ENCODE assay signal across 4 worm cellular contexts in the genomic region with DNA sequence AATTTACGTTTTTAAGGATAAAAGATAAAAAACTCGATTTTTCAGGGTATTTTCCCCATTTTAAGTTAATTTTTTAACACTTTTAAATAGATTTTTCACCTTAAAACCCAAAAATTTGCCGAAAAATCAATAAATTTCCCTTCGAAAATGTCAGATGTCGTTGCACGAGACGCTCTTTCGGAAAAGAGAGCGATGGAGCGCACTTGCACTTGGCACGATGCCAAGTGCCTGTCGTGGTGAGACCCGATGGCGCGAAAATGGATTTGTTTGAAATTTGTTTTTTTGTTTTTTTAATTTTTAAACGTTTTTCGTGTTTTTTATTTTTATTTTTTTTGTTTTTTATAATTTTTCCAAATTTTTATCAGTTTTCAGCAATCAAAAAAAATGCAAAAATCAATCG.
TF ChIP-seq lines count a peak whose summit lies in the region.

Gene rab-18 (minus strand): TSS at position 240 of the 400 bp plus-strand sequence.
Gene kbp-4 (plus strand): TSS at position 366 of the 400 bp plus-strand sequence.

TF ChIP-seq in whole organism, L2 larva, 48 proteins besides CTCF, POLR2A, EP300 and RAD21 (continued from another document):
- TF ChIP-seq alr-1 (tag; optimal IDR thresholded peaks at IDR 0.05; lab: Kevin White, UChicago) = no peak
- no peak for TF ChIP-seq aly-2 (tag; optimal IDR thresholded peaks at IDR 0.05; lab: Kevin White, UChicago)
- TF ChIP-seq nhr-10 (tag; optimal IDR thresholded peaks at IDR 0.05; lab: Kevin White, UChicago) = peak; percentile 32
- peak; percentile 92 for TF ChIP-seq nhr-6 (tag; optimal IDR thresholded peaks at IDR 0.05; lab: Kevin White, UChicago)
- TF ChIP-seq elt-3 (tag; optimal IDR thresholded peaks at IDR 0.05; lab: Kevin White, UChicago) = no peak
- TF ChIP-seq lin-39 (tag; optimal IDR thresholded peaks at IDR 0.05; lab: Kevin White, UChicago) = no peak
- peak; percentile 77 for TF ChIP-seq ama-1 (optimal IDR thresholded peaks at IDR 0.05; lab: Kevin White, UChicago)
- TF ChIP-seq blmp-1 (tag; optimal IDR thresholded peaks at IDR 0.05; lab: Kevin White, UChicago; ENCODE audit: insufficient read depth) = peak; percentile 75
- peak; percentile 55 for TF ChIP-seq Y55F3AM.14 (GFP tag; optimal IDR thresholded peaks at IDR 0.05; lab: Kevin White, UChicago)
- TF ChIP-seq zag-1 (tag; optimal IDR thresholded peaks at IDR 0.05; lab: Kevin White, UChicago) = peak; percentile 70
- no peak for TF ChIP-seq mbf-1 (tag; optimal IDR thresholded peaks at IDR 0.05; lab: Kevin White, UChicago)
- TF ChIP-seq sma-9 (GFP tag; optimal IDR thresholded peaks at IDR 0.05; lab: Kevin White, UChicago) = peak; percentile 90
- no peak for TF ChIP-seq sma-9 (tag; optimal IDR thresholded peaks at IDR 0.05; lab: Kevin White, UChicago)
- peak; percentile 66 for TF ChIP-seq nhr-237 (tag; optimal IDR thresholded peaks at IDR 0.05; lab: Kevin White, UChicago)
- TF ChIP-seq crh-2 (tag; optimal IDR thresholded peaks at IDR 0.05; lab: Kevin White, UChicago) = peak; percentile 98
- TF ChIP-seq elt-1 (tag; optimal IDR thresholded peaks at IDR 0.05; lab: Kevin White, UChicago) = no peak
- peak; percentile 94 for TF ChIP-seq sem-4 (tag; optimal IDR thresholded peaks at IDR 0.05; lab: Kevin White, UChicago)
- peak; percentile 95 for TF ChIP-seq ztf-4 (tag; optimal IDR thresholded peaks at IDR 0.05; lab: Kevin White, UChicago)
- TF ChIP-seq ztf-11 (tag; optimal IDR thresholded peaks at IDR 0.05; lab: Kevin White, UChicago) = no peak
- no peak for TF ChIP-seq unc-62 (GFP tag; optimal IDR thresholded peaks at IDR 0.05; lab: Kevin White, UChicago)
- TF ChIP-seq fos-1 (tag; optimal IDR thresholded peaks at IDR 0.05; lab: Kevin White, UChicago) = peak; percentile 92
- TF ChIP-seq R02D3.7 (tag; optimal IDR thresholded peaks at IDR 0.05; lab: Kevin White, UChicago) = peak; percentile 31
- peak; percentile 83 for TF ChIP-seq egl-27 (tag; optimal IDR thresholded peaks at IDR 0.05; lab: Kevin White, UChicago)
- peak; percentile 97 for TF ChIP-seq lin-13 (GFP tag; optimal IDR thresholded peaks at IDR 0.05; lab: Kevin White, UChicago)
- TF ChIP-seq nhr-11 (tag; optimal IDR thresholded peaks at IDR 0.05; lab: Kevin White, UChicago) = no peak
- TF ChIP-seq dmd-4 (tag; optimal IDR thresholded peaks at IDR 0.05; lab: Kevin White, UChicago) = peak; percentile 22
- peak; percentile 81 for TF ChIP-seq ceh-16 (tag; optimal IDR thresholded peaks at IDR 0.05; lab: Kevin White, UChicago)

TF ChIP-seq in whole organism, L4 larva, 104 proteins besides CTCF, POLR2A, EP300 and RAD21 (continued from another document and continues in another):
- TF ChIP-seq vab-7 (GFP tag; IDR thresholded peaks at IDR 0.05; lab: Robert Waterston, UW) (peak; percentile 19; the same call in 1 of the 2 replicates), zfp-3 (GFP tag; conservative IDR thresholded peaks at IDR 0.05; lab: Robert Waterston, UW) (no peak; the same call in 1 of the 2 replicates), fkh-10 (GFP tag; optimal IDR thresholded peaks at IDR 0.05; lab: Kevin White, UChicago) (peak; percentile 53), ceh-32 (tag; optimal IDR thresholded peaks at IDR 0.05; lab: Kevin White, UChicago; ENCODE audit: poor library complexity) (no peak), hmg-1.1 (GFP tag; IDR thresholded peaks at IDR 0.05; lab: Robert Waterston, UW) (peak; percentile 83), R02D3.7 (tag; optimal IDR thresholded peaks at IDR 0.05; lab: Kevin White, UChicago) (no peak), gei-8 (GFP tag; optimal IDR thresholded peaks at IDR 0.05; lab: Kevin White, UChicago) (no peak), lin-13 (GFP tag; optimal IDR thresholded peaks at IDR 0.05; lab: Kevin White, UChicago) (peak; percentile 96), Y75B8A.6 (GFP tag; IDR thresholded peaks at IDR 0.05; lab: Robert Waterston, UW) (no peak), sdz-12 (GFP tag; optimal IDR thresholded peaks at IDR 0.05; lab: Kevin White, UChicago) (no peak), lim-7 (GFP tag; IDR thresholded peaks at IDR 0.05; lab: Robert Waterston, UW) (no peak), ceh-28 (tag; optimal IDR thresholded peaks at IDR 0.05; lab: Kevin White, UChicago) (peak; percentile 41), php-3 (GFP tag; IDR thresholded peaks at IDR 0.05; lab: Robert Waterston, UW) (no peak), nhr-111 (GFP tag; optimal IDR thresholded peaks at IDR 0.05; lab: Kevin White, UChicago) (no peak), nhr-48 (tag; optimal IDR thresholded peaks at IDR 0.05; lab: Kevin White, UChicago) (no peak), F44E2.7 (GFP tag; IDR thresholded peaks at IDR 0.05; lab: Robert Waterston, UW) (no peak), daf-12 (tag; optimal IDR thresholded peaks at IDR 0.05; lab: Kevin White, UChicago) (no peak), mdt-29 (GFP tag; IDR thresholded peaks at IDR 0.05; lab: Robert Waterston, UW) (peak; percentile 70; the same call in 1 of the 2 replicates), ceh-62 (tag; optimal IDR thresholded peaks at IDR 0.05; lab: Kevin White, UChicago) (no peak), nhr-77 (tag; optimal IDR thresholded peaks at IDR 0.05; lab: Kevin White, UChicago) (peak; percentile 97), mdl-1 (tag; optimal IDR thresholded peaks at IDR 0.05; lab: Kevin White, UChicago) (peak; percentile 56 to 96), nhr-42 (GFP tag; IDR thresholded peaks at IDR 0.05; lab: Robert Waterston, UW) (0 out of 2 replicates have a peak, but pooled peaks have one; percentile 54), dmd-9 (GFP tag; IDR thresholded peaks at IDR 0.05; lab: Robert Waterston, UW) (0 out of 2 replicates have a peak, but pooled peaks have one; percentile 39), arid-1 (GFP tag; conservative IDR thresholded peaks at IDR 0.05; lab: Robert Waterston, UW) (peak; percentile 75), nhr-25 (tag; optimal IDR thresholded peaks at IDR 0.05; lab: Kevin White, UChicago; ENCODE audit: borderline replicate concordance, insufficient read depth) (peak; percentile 67), nhr-237 (tag; optimal IDR thresholded peaks at IDR 0.05; lab: Kevin White, UChicago) (no peak), dve-1 (tag; optimal IDR thresholded peaks at IDR 0.05; lab: Kevin White, UChicago; ENCODE audit: insufficient read depth) (peak; percentile 98), rbr-2 (tag; optimal IDR thresholded peaks at IDR 0.05; lab: Kevin White, UChicago) (peak; percentile 93), ceh-44 (GFP tag; IDR thresholded peaks at IDR 0.05; lab: Robert Waterston, UW) (no peak), zip-2 (tag; optimal IDR thresholded peaks at IDR 0.05; lab: Kevin White, UChicago) (peak; percentile 49), spr-1 (tag; optimal IDR thresholded peaks at IDR 0.05; lab: Kevin White, UChicago) (peak; percentile 76), daf-19 (GFP tag; conservative IDR thresholded peaks at IDR 0.05; lab: Robert Waterston, UW) (no peak), dmd-8 (GFP tag; IDR thresholded peaks at IDR 0.05; lab: Robert Waterston, UW) (no peak)

TF ChIP-seq in whole organism, late embryonic, 69 proteins besides CTCF, POLR2A, EP300 and RAD21 (continued from another document):
- TF ChIP-seq sox-4 (tag; optimal IDR thresholded peaks at IDR 0.05; lab: Kevin White, UChicago) (no peak), sdc-2 (tag; optimal IDR thresholded peaks at IDR 0.05; lab: Kevin White, UChicago) (no peak), lim-6 (tag; optimal IDR thresholded peaks at IDR 0.05; lab: Kevin White, UChicago) (no peak), hlh-13 (GFP tag; optimal IDR thresholded peaks at IDR 0.05; lab: Kevin White, UChicago) (no peak), C38D4.7 (GFP tag; optimal IDR thresholded peaks at IDR 0.05; lab: Kevin White, UChicago) (no peak), ceh-24 (tag; optimal IDR thresholded peaks at IDR 0.05; lab: Kevin White, UChicago) (no peak), pax-1 (tag; optimal IDR thresholded peaks at IDR 0.05; lab: Kevin White, UChicago) (no peak), tbx-7 (tag; optimal IDR thresholded peaks at IDR 0.05; lab: Kevin White, UChicago) (no peak), ceh-48 (tag; optimal IDR thresholded peaks at IDR 0.05; lab: Kevin White, UChicago) (peak; percentile 90), pros-1 (tag; optimal IDR thresholded peaks at IDR 0.05; lab: Kevin White, UChicago) (no peak), ceh-14 (tag; optimal IDR thresholded peaks at IDR 0.05; lab: Kevin White, UChicago) (peak; percentile 44), eyg-1 (tag; optimal IDR thresholded peaks at IDR 0.05; lab: Kevin White, UChicago) (no peak), fkh-10 (GFP tag; optimal IDR thresholded peaks at IDR 0.05; lab: Kevin White, UChicago) (no peak), nfya-1 (tag; optimal IDR thresholded peaks at IDR 0.05; lab: Kevin White, UChicago) (peak; percentile 88), ceh-31 (tag; optimal IDR thresholded peaks at IDR 0.05; lab: Kevin White, UChicago) (peak; percentile 56), che-1 (tag; optimal IDR thresholded peaks at IDR 0.05; lab: Kevin White, UChicago) (no peak), sox-2 (GFP tag; IDR thresholded peaks at IDR 0.05; lab: Robert Waterston, UW) (no peak), ttx-3 (tag; optimal IDR thresholded peaks at IDR 0.05; lab: Kevin White, UChicago) (no peak), ref-2 (tag; optimal IDR thresholded peaks at IDR 0.05; lab: Kevin White, UChicago) (no peak), ceh-2 (tag; optimal IDR thresholded peaks at IDR 0.05; lab: Kevin White, UChicago) (no peak), ceh-18 (tag; optimal IDR thresholded peaks at IDR 0.05; lab: Kevin White, UChicago) (peak; percentile 65), ceh-30 (tag; optimal IDR thresholded peaks at IDR 0.05; lab: Kevin White, UChicago) (peak; percentile 49), elt-2 (tag; optimal IDR thresholded peaks at IDR 0.05; lab: Kevin White, UChicago) (peak; percentile 62), unc-55 (GFP tag; optimal IDR thresholded peaks at IDR 0.05; lab: Kevin White, UChicago) (peak; percentile 36), ceh-6 (GFP tag; optimal IDR thresholded peaks at IDR 0.05; lab: Kevin White, UChicago) (no peak), K02D7.2 (tag; optimal IDR thresholded peaks at IDR 0.05; lab: Kevin White, UChicago) (no peak), T23F11.4 (GFP tag; optimal IDR thresholded peaks at IDR 0.05; lab: Kevin White, UChicago) (no peak), gmeb-2 (tag; optimal IDR thresholded peaks at IDR 0.05; lab: Kevin White, UChicago) (no peak), pat-9 (tag; optimal IDR thresholded peaks at IDR 0.05; lab: Kevin White, UChicago) (no peak), F13H6.1 (tag; optimal IDR thresholded peaks at IDR 0.05; lab: Kevin White, UChicago) (no peak), pag-3 (tag; optimal IDR thresholded peaks at IDR 0.05; lab: Kevin White, UChicago; ENCODE audit: borderline replicate concordance) (no peak), pha-2 (tag; optimal IDR thresholded peaks at IDR 0.05; lab: Kevin White, UChicago) (no peak), nhr-11 (tag; optimal IDR thresholded peaks at IDR 0.05; lab: Kevin White, UChicago) (no peak), tbx-2 (tag; optimal IDR thresholded peaks at IDR 0.05; lab: Kevin White, UChicago) (peak; percentile 60), ets-4 (tag; optimal IDR thresholded peaks at IDR 0.05; lab: Kevin White, UChicago) (peak; percentile 7), ztf-16 (tag; optimal IDR thresholded peaks at IDR 0.05; lab: Kevin White, UChicago) (peak; percentile 9)

TF ChIP-seq in whole organism, mixed stage, embryonic, 35 proteins besides CTCF, POLR2A, EP300 and RAD21 (continued from another document):
- TF ChIP-seq zip-8 (tag; optimal IDR thresholded peaks at IDR 0.05; lab: Kevin White, UChicago) (no peak), bed-3 (GFP tag; optimal IDR thresholded peaks at IDR 0.05; lab: Kevin White, UChicago) (no peak), drap-1 (GFP tag; optimal IDR thresholded peaks at IDR 0.05; lab: Kevin White, UChicago) (peak; percentile 52), ces-1 (GFP tag; optimal IDR thresholded peaks at IDR 0.05; lab: Kevin White, UChicago) (peak; percentile 73), nhr-76 (tag; optimal IDR thresholded peaks at IDR 0.05; lab: Kevin White, UChicago) (no peak), tbx-8 (GFP tag; optimal IDR thresholded peaks at IDR 0.05; lab: Kevin White, UChicago) (no peak), elt-1 (tag; optimal IDR thresholded peaks at IDR 0.05; lab: Kevin White, UChicago; ENCODE audit: borderline replicate concordance, insufficient read depth) (peak; percentile 5)
